Worm (Caenorhabditis elegans) whole organism, L2 larva: ENCODE results near the gene ztf-13.

Experiments used
- C34F6.9 ChIP-seq: fragments of 150-350 bp; optimal IDR thresholded peaks from 2 replicates; lab custom pipeline; 2014; ENCODE audit warnings: missing biosample characterization, missing genetic modification characterization
- F13H6.1 ChIP-seq: sonication (generic microtip); optimal IDR thresholded peaks from 2 replicates; lab custom pipeline; 2016; ENCODE audit warnings: missing genetic modification characterization, missing compliant biosample characterization
- R02D3.7 ChIP-seq: fragments of 150-350 bp; optimal IDR thresholded peaks from 2 replicates; lab custom pipeline; 2014; ENCODE audit warnings: missing biosample characterization, missing genetic modification characterization
- Y55F3AM.14 ChIP-seq: fragments of 200-800 bp; sonication (Bioruptor generic); optimal IDR thresholded peaks from 2 replicates; lab custom pipeline; 2018; ENCODE audit warnings: mild to moderate bottlenecking, missing genetic modification characterization, missing compliant biosample characterization
- ZK546.5 ChIP-seq: sonication (generic microtip); optimal IDR thresholded peaks from 2 replicates; lab custom pipeline; 2017; ENCODE audit warnings: missing biosample characterization, missing genetic modification characterization
- alr-1 ChIP-seq: fragments of 150-350 bp; optimal IDR thresholded peaks from 2 replicates; lab custom pipeline; 2014; ENCODE audit warnings: missing biosample characterization, missing genetic modification characterization
- aly-2 ChIP-seq: fragments of 150-350 bp; optimal IDR thresholded peaks from 2 replicates; lab custom pipeline; 2014; ENCODE audit warnings: missing biosample characterization, missing genetic modification characterization
- ama-1 ChIP-seq: fragments of 150-350 bp; optimal IDR thresholded peaks from 2 replicates; lab custom pipeline; 2018; ENCODE audit warnings: inconsistent platforms
- blmp-1 ChIP-seq: sonication (generic microtip); optimal IDR thresholded peaks from 2 replicates; lab custom pipeline; 2017; ENCODE audit warnings: missing genetic modification characterization, mild to moderate bottlenecking, missing compliant biosample characterization, antibody characterized with exemption, moderate library complexity; ENCODE audit not compliant: insufficient read depth
- ceh-16 ChIP-seq: fragments of 150-350 bp; optimal IDR thresholded peaks from 2 replicates; lab custom pipeline; 2014; ENCODE audit warnings: missing biosample characterization, missing genetic modification characterization
- ceh-82 ChIP-seq: fragments of 150-350 bp; optimal IDR thresholded peaks from 2 replicates; lab custom pipeline; 2014; ENCODE audit warnings: missing biosample characterization, missing genetic modification characterization
- crh-2 ChIP-seq: sonication (generic microtip); optimal IDR thresholded peaks from 2 replicates; lab custom pipeline; 2017; ENCODE audit warnings: missing biosample characterization, missing genetic modification characterization
- dmd-4 ChIP-seq: sonication (generic microtip); optimal IDR thresholded peaks from 2 replicates; lab custom pipeline; 2017; ENCODE audit warnings: missing biosample characterization, missing genetic modification characterization
- egl-27 ChIP-seq: sonication (generic microtip); optimal IDR thresholded peaks from 3 replicates; lab custom pipeline; 2017; ENCODE audit warnings: missing biosample characterization, missing genetic modification reagents, missing genetic modification characterization
- elt-1 ChIP-seq: fragments of 150-350 bp; optimal IDR thresholded peaks from 2 replicates; lab custom pipeline; 2014; ENCODE audit warnings: missing biosample characterization, missing genetic modification characterization
- elt-3 ChIP-seq: sonication (generic microtip); optimal IDR thresholded peaks from 2 replicates; lab custom pipeline; 2017; ENCODE audit warnings: missing biosample characterization, missing genetic modification characterization
- fos-1 ChIP-seq: fragments of 150-350 bp; optimal IDR thresholded peaks from 2 replicates; lab custom pipeline; 2014; ENCODE audit warnings: missing biosample characterization, missing genetic modification characterization
- gmeb-1 ChIP-seq: fragments of 150-350 bp; optimal IDR thresholded peaks from 2 replicates; lab custom pipeline; 2014; ENCODE audit warnings: missing biosample characterization, missing genetic modification characterization
- lin-11 ChIP-seq: fragments of 150-350 bp; sonication (generic microtip); optimal IDR thresholded peaks from 2 replicates; lab custom pipeline; 2014; ENCODE audit warnings: missing biosample characterization, missing genetic modification characterization, inconsistent platforms, mixed read lengths
- lin-13 ChIP-seq: fragments of 150-350 bp; optimal IDR thresholded peaks from 2 replicates; lab custom pipeline; 2014; ENCODE audit warnings: missing biosample characterization, missing genetic modification reagents, missing genetic modification characterization
- lin-39 ChIP-seq: fragments of 150-350 bp; optimal IDR thresholded peaks from 2 replicates; lab custom pipeline; 2014; ENCODE audit warnings: missing biosample characterization, missing genetic modification reagents, missing genetic modification characterization
- lsy-2 ChIP-seq, 2 experiments: fragments of 150-350 bp in 1 of 2; sonication (generic microtip) in 1 of 2; optimal IDR thresholded peaks; 2 replicates each; lab custom pipeline; 2014 to 2017; ENCODE audit warnings: missing biosample characterization in 2 of 2, missing genetic modification characterization in 2 of 2
- mab-5 ChIP-seq: fragments of 150-350 bp; optimal IDR thresholded peaks from 2 replicates; lab custom pipeline; 2014; ENCODE audit warnings: missing biosample characterization, missing genetic modification characterization
- mbf-1 ChIP-seq: sonication (generic microtip); optimal IDR thresholded peaks from 2 replicates; lab custom pipeline; 2017; ENCODE audit warnings: missing biosample characterization, missing genetic modification characterization
- mdl-1 ChIP-seq, 2 experiments: fragments of 150-350 bp in 1 of 2; sonication (generic microtip) in 1 of 2; optimal IDR thresholded peaks; 2 replicates each; lab custom pipeline; 2017; ENCODE audit warnings: missing biosample characterization in 2 of 2, missing genetic modification characterization in 2 of 2
- nhr-10 ChIP-seq: sonication (generic microtip); optimal IDR thresholded peaks from 2 replicates; lab custom pipeline; 2017; ENCODE audit warnings: missing biosample characterization, missing genetic modification characterization
- nhr-11 ChIP-seq: fragments of 150-350 bp; optimal IDR thresholded peaks from 2 replicates; lab custom pipeline; 2014; ENCODE audit warnings: missing biosample characterization, missing genetic modification characterization
- nhr-12 ChIP-seq: fragments of 150-350 bp; optimal IDR thresholded peaks from 2 replicates; lab custom pipeline; 2014; ENCODE audit warnings: missing biosample characterization, missing genetic modification characterization
- nhr-129 ChIP-seq: fragments of 150-350 bp; optimal IDR thresholded peaks from 2 replicates; lab custom pipeline; 2014; ENCODE audit warnings: missing biosample characterization, missing genetic modification characterization
- nhr-21 ChIP-seq: fragments of 150-350 bp; optimal IDR thresholded peaks from 2 replicates; lab custom pipeline; 2014; ENCODE audit warnings: missing biosample characterization, missing genetic modification characterization
- nhr-23 ChIP-seq: fragments of 150-350 bp; optimal IDR thresholded peaks from 2 replicates; lab custom pipeline; 2014; ENCODE audit warnings: missing biosample characterization, missing genetic modification reagents, missing genetic modification characterization
- nhr-237 ChIP-seq: fragments of 150-350 bp; optimal IDR thresholded peaks from 2 replicates; lab custom pipeline; 2014; ENCODE audit warnings: missing biosample characterization, missing genetic modification characterization
- nhr-25 ChIP-seq: fragments of 150-350 bp; sonication (generic microtip); optimal IDR thresholded peaks from 3 replicates; lab custom pipeline; 2014; ENCODE audit warnings: missing biosample characterization, missing genetic modification characterization
- nhr-6 ChIP-seq: fragments of 150-350 bp; optimal IDR thresholded peaks from 2 replicates; lab custom pipeline; 2014; ENCODE audit warnings: missing biosample characterization, missing genetic modification characterization
- nhr-77 ChIP-seq: fragments of 150-350 bp; optimal IDR thresholded peaks from 2 replicates; lab custom pipeline; 2014; ENCODE audit warnings: missing biosample characterization, missing genetic modification characterization
- peb-1 ChIP-seq: fragments of 150-350 bp; optimal IDR thresholded peaks from 2 replicates; lab custom pipeline; 2014; ENCODE audit warnings: missing biosample characterization, missing genetic modification characterization
- sem-4 ChIP-seq: fragments of 150-350 bp; optimal IDR thresholded peaks from 2 replicates; lab custom pipeline; 2014; ENCODE audit warnings: missing biosample characterization, missing genetic modification reagents, missing genetic modification characterization
- skn-1 ChIP-seq: sonication (generic microtip); optimal IDR thresholded peaks from 2 replicates; lab custom pipeline; 2017; ENCODE audit warnings: missing biosample characterization, missing genetic modification characterization
- sma-3 ChIP-seq: sonication (generic microtip); optimal IDR thresholded peaks from 2 replicates; lab custom pipeline; 2016; ENCODE audit warnings: missing genetic modification reagents, missing genetic modification characterization, missing compliant biosample characterization
- sma-9 ChIP-seq, 2 experiments: fragments of 150-350 bp in 1 of 2; sonication (generic microtip) in 1 of 2; optimal IDR thresholded peaks; 2 replicates each; lab custom pipeline; 2014 to 2016; ENCODE audit warnings: missing genetic modification characterization in 2 of 2, mild to moderate bottlenecking in 1 of 2, missing biosample characterization in 1 of 2, missing compliant biosample characterization in 1 of 2, missing genetic modification reagents in 1 of 2, moderate library complexity in 1 of 2
- snpc-4 ChIP-seq: fragments of 150-350 bp; optimal IDR thresholded peaks from 2 replicates; lab custom pipeline; 2014; ENCODE audit warnings: missing biosample characterization, missing genetic modification characterization
- unc-39 ChIP-seq: fragments of 150-350 bp; optimal IDR thresholded peaks from 2 replicates; lab custom pipeline; 2014; ENCODE audit warnings: missing biosample characterization, missing genetic modification characterization
- unc-55 ChIP-seq: fragments of 150-350 bp; sonication (generic microtip); optimal IDR thresholded peaks from 3 replicates; lab custom pipeline; 2014; ENCODE audit warnings: missing biosample characterization, missing genetic modification reagents, missing genetic modification characterization
- unc-62 ChIP-seq: fragments of 150-350 bp; optimal IDR thresholded peaks from 2 replicates; lab custom pipeline; 2014; ENCODE audit warnings: missing biosample characterization, missing genetic modification reagents, missing genetic modification characterization
- zag-1 ChIP-seq: fragments of 150-350 bp; optimal IDR thresholded peaks from 2 replicates; lab custom pipeline; 2014; ENCODE audit warnings: missing biosample characterization, missing genetic modification characterization
- ztf-1 ChIP-seq: fragments of 200-800 bp; sonication (Bioruptor generic); conservative IDR thresholded peaks from 2 replicates; pipeline ENCODE4 v1.3.6; 2022; ENCODE audit warnings: missing genetic modification characterization, missing compliant biosample characterization
- ztf-11 ChIP-seq: sonication (generic microtip); optimal IDR thresholded peaks from 2 replicates; lab custom pipeline; 2017; ENCODE audit warnings: missing biosample characterization, missing genetic modification characterization
- ztf-4 ChIP-seq: fragments of 150-350 bp; optimal IDR thresholded peaks from 2 replicates; lab custom pipeline; 2014; ENCODE audit warnings: missing biosample characterization, missing genetic modification characterization

ztf-13 gene

ce11 chrX:3102165-3102564, at the start of gene ztf-13:
Gene ztf-13 (minus strand): TSS chrX:3102175.
- TF ChIP-seq ceh-16 (tag; lab: Kevin White, UChicago) (no peak), dmd-4 (tag; lab: Kevin White, UChicago) (no peak), sem-4 (tag; lab: Kevin White, UChicago) (no peak), nhr-21 (no peak), ama-1 (lab: Kevin White, UChicago) (no peak), nhr-25 (tag; lab: Kevin White, UChicago) (no peak), ztf-11 (tag; lab: Kevin White, UChicago) (no peak), elt-1 (tag; lab: Kevin White, UChicago) (no peak), gmeb-1 (peak; percentile 6), nhr-6 (tag; lab: Kevin White, UChicago) (no peak), nhr-11 (tag; lab: Kevin White, UChicago) (no peak), aly-2 (no peak), peb-1 (no peak), alr-1 (tag; lab: Kevin White, UChicago) (no peak), C34F6.9 (peak; percentile 27), Y55F3AM.14 (GFP tag; lab: Kevin White, UChicago) (no peak), nhr-129 (peak; percentile 18), R02D3.7 (no peak), unc-39 (tag; lab: Kevin White, UChicago) (no peak), nhr-10 (tag; lab: Kevin White, UChicago) (no peak), fos-1 (tag; lab: Kevin White, UChicago) (peak; percentile 57), nhr-23 (tag; lab: Kevin White, UChicago) (no peak), egl-27 (tag; lab: Kevin White, UChicago) (peak; percentile 52), sma-3 (GFP tag; lab: Kevin White, UChicago) (no peak), lin-11 (tag; lab: Kevin White, UChicago) (no peak), lin-39 (tag; lab: Kevin White, UChicago) (no peak), blmp-1 (tag; lab: Kevin White, UChicago) (peak; percentile 44), unc-62 (GFP tag; lab: Kevin White, UChicago) (no peak), ZK546.5 (no peak), nhr-77 (no peak), unc-55 (GFP tag; lab: Kevin White, UChicago) (no peak), lsy-2 (tag; optimal IDR thresholded peaks at IDR 0.05; lab: Kevin White, UChicago) (peak in 1 of 2 experiments; percentile 41), F13H6.1 (peak; percentile 22), mbf-1 (no peak), mab-5 (tag; lab: Kevin White, UChicago) (no peak), ceh-82 (tag; lab: Kevin White, UChicago) (no peak), ztf-1 (GFP tag; lab: Robert Waterston, UW) (no peak), zag-1 (tag; lab: Kevin White, UChicago) (no peak), skn-1 (tag; lab: Kevin White, UChicago) (no peak), mdl-1 (tag; optimal IDR thresholded peaks at IDR 0.05; lab: Kevin White, UChicago) (no peak), nhr-237 (tag; lab: Kevin White, UChicago) (no peak), crh-2 (tag; lab: Kevin White, UChicago) (peak; percentile 40), elt-3 (tag; lab: Kevin White, UChicago) (no peak), sma-9 (GFP tag; optimal IDR thresholded peaks at IDR 0.05; lab: Kevin White, UChicago) (peak; percentile 52), sma-9 (tag; optimal IDR thresholded peaks at IDR 0.05; lab: Kevin White, UChicago) (no peak), nhr-12 (tag; lab: Kevin White, UChicago) (no peak), snpc-4 (tag; lab: Kevin White, UChicago) (no peak), lin-13 (GFP tag; lab: Kevin White, UChicago) (no peak), ztf-4 (tag; lab: Kevin White, UChicago) (no peak)
